Fruit fly (Drosophila melanogaster) whole organism, embryonic: ENCODE data around the gene CG32647.

Experiments
- Atf-2 ChIP-seq: fragments of 200-800 bp; sonication (Bioruptor generic); optimal IDR thresholded peaks from 2 replicates; lab custom pipeline; 2016; ENCODE audit warnings: missing biosample characterization, missing genetic modification characterization
- Awh ChIP-seq: fragments of 200-800 bp; sonication (Bioruptor generic); IDR thresholded peaks from 2 replicates; pipeline ENCODE4, ENCODE4 v1.3.6; 2022; ENCODE audit warnings: missing biosample characterization, missing genetic modification characterization
- B-H1 ChIP-seq: fragments of 200-800 bp; sonication (Bioruptor generic); IDR thresholded peaks from 3 replicates; pipeline ENCODE4 v1.3.6; 2022; ENCODE audit warnings: missing biosample characterization, missing genetic modification characterization
- B-H2 ChIP-seq: fragments of 200-800 bp; sonication (Bioruptor generic); optimal IDR thresholded peaks from 2 replicates; lab custom pipeline; 2018; ENCODE audit warnings: missing biosample characterization, mild to moderate bottlenecking, missing genetic modification characterization
- CG10209 ChIP-seq: fragments of 200-800 bp; sonication (Bioruptor generic); optimal IDR thresholded peaks from 3 replicates; lab custom pipeline; 2017; ENCODE audit warnings: missing biosample characterization, mild to moderate bottlenecking, missing genetic modification characterization, missing genetic modification reagents
- CG1024 ChIP-seq: fragments of 200-800 bp; sonication (Bioruptor generic); IDR thresholded peaks from 2 replicates; pipeline ENCODE4 v1.3.6; 2022; ENCODE audit warnings: missing biosample characterization, missing genetic modification characterization
- CG10959 ChIP-seq: fragments of 200-800 bp; sonication (Bioruptor generic); IDR thresholded peaks from 2 replicates; pipeline ENCODE4 v1.3.6; 2022; ENCODE audit warnings: missing biosample characterization, missing genetic modification characterization
- CG11093 ChIP-seq: fragments of 200-800 bp; sonication (Bioruptor generic); IDR thresholded peaks from 3 replicates; pipeline ENCODE4 v1.3.6; 2022; ENCODE audit warnings: missing biosample characterization, missing genetic modification characterization
- CG11247 ChIP-seq: fragments of 200-800 bp; sonication (Bioruptor generic); IDR thresholded peaks from 2 replicates; pipeline ENCODE4 v1.3.6; 2022; ENCODE audit warnings: missing biosample characterization, missing genetic modification characterization
- CG11456 ChIP-seq: fragments of 200-800 bp; sonication (Bioruptor generic); IDR thresholded peaks from 3 replicates; pipeline ENCODE4 v1.3.6; 2022; ENCODE audit warnings: missing biosample characterization, missing genetic modification characterization
- CG12744 ChIP-seq: fragments of 200-800 bp; sonication (Bioruptor generic); optimal IDR thresholded peaks from 2 replicates; lab custom pipeline; 2016; ENCODE audit warnings: missing biosample characterization, missing genetic modification characterization
- CG12942 ChIP-seq: fragments of 200-800 bp; sonication (Bioruptor generic); optimal IDR thresholded peaks from 3 replicates; lab custom pipeline; 2016; ENCODE audit warnings: missing biosample characterization, missing genetic modification characterization
- CG2199 ChIP-seq: fragments of 200-800 bp; sonication (Bioruptor generic); IDR thresholded peaks from 3 replicates; pipeline ENCODE4 v1.3.6; 2022; ENCODE audit warnings: missing biosample characterization, missing genetic modification characterization
- CG2875 ChIP-seq: fragments of 200-800 bp; sonication (Bioruptor generic); optimal IDR thresholded peaks from 2 replicates; lab custom pipeline; 2017; ENCODE audit warnings: missing biosample characterization, mild to moderate bottlenecking, missing genetic modification characterization, missing genetic modification reagents
- CG3281 ChIP-seq: fragments of 200-800 bp; sonication (Bioruptor generic); optimal IDR thresholded peaks from 3 replicates; lab custom pipeline; 2017; ENCODE audit warnings: missing biosample characterization, mild to moderate bottlenecking, missing genetic modification characterization
- CG3838 ChIP-seq: fragments of 200-800 bp; sonication (Bioruptor generic); optimal IDR thresholded peaks from 3 replicates; lab custom pipeline; 2016; ENCODE audit warnings: missing biosample characterization, missing genetic modification characterization
- CG4282 ChIP-seq: fragments of 200-800 bp; sonication (Bioruptor generic); optimal IDR thresholded peaks from 2 replicates; lab custom pipeline; 2016; ENCODE audit warnings: missing biosample characterization, missing genetic modification characterization
- CG4328 ChIP-seq: fragments of 200-800 bp; sonication (Bioruptor generic); optimal IDR thresholded peaks from 3 replicates; lab custom pipeline; 2017; ENCODE audit warnings: missing biosample characterization, missing genetic modification reagents, missing genetic modification characterization
- CG4360 ChIP-seq: fragments of 200-800 bp; sonication (Bioruptor generic); IDR thresholded peaks from 2 replicates; pipeline ENCODE4 v1.3.6; 2022; ENCODE audit warnings: missing biosample characterization, missing genetic modification characterization
- CG4854 ChIP-seq: fragments of 200-800 bp; sonication (Bioruptor generic); optimal IDR thresholded peaks from 2 replicates; lab custom pipeline; 2016; ENCODE audit warnings: missing biosample characterization, missing genetic modification characterization, inconsistent platforms
- CG6175 ChIP-seq: fragments of 200-800 bp; sonication (Bioruptor generic); IDR thresholded peaks from 3 replicates; pipeline ENCODE4 v1.3.6; 2022; ENCODE audit warnings: missing biosample characterization, missing genetic modification characterization
- CG6272 ChIP-seq: fragments of 200-800 bp; sonication (Bioruptor generic); IDR thresholded peaks from 2 replicates; pipeline ENCODE4 v1.3.6; 2022; ENCODE audit warnings: missing biosample characterization, missing genetic modification characterization
- CG7745 ChIP-seq: fragments of 200-800 bp; sonication (Bioruptor generic); optimal IDR thresholded peaks from 2 replicates; lab custom pipeline; 2018; ENCODE audit warnings: missing biosample characterization, mild to moderate bottlenecking, missing genetic modification characterization, moderate library complexity
- CG7963 ChIP-seq: fragments of 200-800 bp; sonication (Bioruptor generic); IDR thresholded peaks from 3 replicates; pipeline ENCODE4 v1.3.6; 2022; ENCODE audit warnings: missing biosample characterization, missing genetic modification characterization; ENCODE audit not compliant: partially characterized antibody
- CG8765 ChIP-seq: fragments of 200-800 bp; sonication (Bioruptor generic); IDR thresholded peaks from 2 replicates; pipeline ENCODE4 v1.3.6; 2022; ENCODE audit warnings: missing biosample characterization, missing genetic modification characterization
- CG9727 ChIP-seq: fragments of 200-800 bp; sonication (Bioruptor generic); optimal IDR thresholded peaks from 3 replicates; lab custom pipeline; 2017; ENCODE audit warnings: missing biosample characterization, mild to moderate bottlenecking, missing genetic modification characterization
- CrebB ChIP-seq: fragments of 200-800 bp; sonication (Bioruptor generic); optimal IDR thresholded peaks from 3 replicates; lab custom pipeline; 2018; ENCODE audit warnings: missing biosample characterization, mild to moderate bottlenecking, missing genetic modification characterization
- D19B ChIP-seq: fragments of 200-800 bp; sonication (Bioruptor generic); optimal IDR thresholded peaks from 2 replicates; lab custom pipeline; 2017; ENCODE audit warnings: missing biosample characterization, mild to moderate bottlenecking, missing genetic modification characterization
- Dip2 ChIP-seq: fragments of 200-800 bp; sonication (Bioruptor generic); IDR thresholded peaks from 2 replicates; pipeline ENCODE4 v1.3.6; 2022; ENCODE audit warnings: missing biosample characterization, missing genetic modification characterization
- Ets65A ChIP-seq: fragments of 200-800 bp; sonication (Bioruptor generic); peaks from one replicate; lab custom pipeline; 2016; ENCODE audit warnings: missing biosample characterization, missing genetic modification characterization
- Gug ChIP-seq: fragments of 200-800 bp; sonication (Bioruptor generic); IDR thresholded peaks from 4 replicates; pipeline ENCODE4 v1.3.6; 2022; ENCODE audit warnings: missing biosample characterization, missing genetic modification characterization
- HHEX ChIP-seq: fragments of 200-800 bp; sonication (Bioruptor generic); optimal IDR thresholded peaks from 3 replicates; lab custom pipeline; 2017; ENCODE audit warnings: missing biosample characterization, mild to moderate bottlenecking, missing genetic modification characterization, missing genetic modification reagents
- Optix ChIP-seq: fragments of 200-800 bp; sonication (Bioruptor generic); IDR thresholded peaks from 3 replicates; pipeline ENCODE4 v1.3.6; 2022; ENCODE audit warnings: missing biosample characterization, missing genetic modification characterization
- Six4 ChIP-seq: fragments of 200-800 bp; sonication (Bioruptor generic); optimal IDR thresholded peaks from 2 replicates; lab custom pipeline; 2016; ENCODE audit warnings: missing biosample characterization, missing genetic modification characterization
- bab2 ChIP-seq: fragments of 200-800 bp; sonication (Bioruptor generic); optimal IDR thresholded peaks from 2 replicates; lab custom pipeline; 2016; ENCODE audit warnings: missing biosample characterization, missing genetic modification characterization
- crp ChIP-seq, 2 experiments: fragments of 200-800 bp; sonication (Bioruptor generic); optimal IDR thresholded peaks; 2 replicates in 1 of 2; 3 replicates in 1 of 2; lab custom pipeline; 2017; ENCODE audit warnings: missing biosample characterization in 2 of 2, missing genetic modification characterization in 2 of 2, mild to moderate bottlenecking in 1 of 2, moderate library complexity in 1 of 2
- eyg ChIP-seq: fragments of 200-800 bp; sonication (Bioruptor generic); optimal IDR thresholded peaks from 3 replicates; lab custom pipeline; 2016; ENCODE audit warnings: missing biosample characterization, missing genetic modification characterization
- fd96Cb ChIP-seq: fragments of 200-800 bp; sonication (Bioruptor generic); optimal IDR thresholded peaks from 2 replicates; lab custom pipeline; 2018; ENCODE audit warnings: missing biosample characterization, mild to moderate bottlenecking, missing genetic modification characterization, moderate library complexity
- hb ChIP-seq: fragments of 200-800 bp; sonication (Bioruptor generic); IDR thresholded peaks from 3 replicates; pipeline ENCODE4 v1.3.6; 2022; ENCODE audit warnings: missing biosample characterization, missing genetic modification characterization; ENCODE audit not compliant: partially characterized antibody
- mirr ChIP-seq: fragments of 200-800 bp; sonication (Bioruptor generic); optimal IDR thresholded peaks from 3 replicates; lab custom pipeline; 2018; ENCODE audit warnings: missing biosample characterization, mild to moderate bottlenecking, missing genetic modification characterization
- nau ChIP-seq: fragments of 200-800 bp; sonication (Bioruptor generic); optimal IDR thresholded peaks from 3 replicates; lab custom pipeline; 2017; ENCODE audit warnings: missing biosample characterization, mild to moderate bottlenecking, missing genetic modification characterization, missing genetic modification reagents
- pfk ChIP-seq: fragments of 200-800 bp; sonication (Bioruptor generic); optimal IDR thresholded peaks from 2 replicates; lab custom pipeline; 2018; ENCODE audit warnings: missing biosample characterization, mild to moderate bottlenecking, missing genetic modification characterization, moderate library complexity
- pho ChIP-seq: fragments of 200-800 bp; sonication (Bioruptor generic); optimal IDR thresholded peaks from 2 replicates; lab custom pipeline; 2016; ENCODE audit warnings: missing biosample characterization, missing genetic modification characterization
- schlank ChIP-seq: fragments of 200-800 bp; sonication (Bioruptor generic); optimal IDR thresholded peaks from 2 replicates; lab custom pipeline; 2018; ENCODE audit warnings: missing biosample characterization, mild to moderate bottlenecking, missing genetic modification characterization
- so ChIP-seq: fragments of 200-800 bp; sonication (Bioruptor generic); IDR thresholded peaks from 3 replicates; pipeline ENCODE4 v1.3.6; 2022; ENCODE audit warnings: missing biosample characterization, missing genetic modification characterization
- tgo ChIP-seq: fragments of 200-800 bp; sonication (Bioruptor generic); IDR thresholded peaks from 3 replicates; pipeline ENCODE4 v1.3.6; 2022; ENCODE audit warnings: missing biosample characterization, missing genetic modification characterization
- toy ChIP-seq: fragments of 200-800 bp; sonication (Bioruptor generic); IDR thresholded peaks from 2 replicates; pipeline ENCODE4 v1.3.6; 2022; ENCODE audit warnings: missing biosample characterization, missing genetic modification characterization
- yki ChIP-seq: fragments of >200 bp; optimal IDR thresholded peaks from 3 replicates; lab custom pipeline; 2018
- zf30C ChIP-seq: fragments of 200-800 bp; sonication (Bioruptor generic); optimal IDR thresholded peaks from 3 replicates; lab custom pipeline; 2018; ENCODE audit warnings: missing biosample characterization, mild to moderate bottlenecking, missing genetic modification characterization

Gene CG32647

dm6 chrX:12735478-12736428 lies 49.0 kb downstream of the CG32647 start (continued):
- TF ChIP-seq bab2 (GFP tag; lab: Kevin White, UChicago) (peak; percentile 90), CG2875 (GFP tag; lab: Kevin White, UChicago) (peak; percentile 90), CG4854 (GFP tag; lab: Kevin White, UChicago) (peak; percentile 91), Dip2 (GFP tag; lab: Robert Waterston, UW) (no peak; the same call in 1 of the 2 replicates), CG7963 (GFP tag; lab: Robert Waterston, UW) (no peak), CG7745 (tag; lab: Kevin White, UChicago) (no peak), Six4 (peak; percentile 89), Gug (GFP tag; lab: Robert Waterston, UW) (peak; percentile 85), D19B (peak; percentile 90), CG6272 (GFP tag; lab: Robert Waterston, UW) (peak; percentile 80), CG11247 (peak; percentile 67), schlank (tag; lab: Kevin White, UChicago) (peak; percentile 87), CG3281 (peak; percentile 96), Ets65A (GFP tag; lab: Kevin White, UChicago) (peak; percentile 99), CG3838 (GFP tag; lab: Kevin White, UChicago) (peak; percentile 77), B-H1 (GFP tag; lab: Robert Waterston, UW) (peak; percentile 73), so (GFP tag; lab: Robert Waterston, UW) (peak; percentile 83), B-H2 (GFP tag; lab: Kevin White, UChicago) (peak; percentile 74), CG12942 (GFP tag; lab: Kevin White, UChicago) (peak; percentile 87), CG10959 (GFP tag; lab: Robert Waterston, UW) (peak; percentile 62; the same call in 1 of the 2 replicates), tgo (peak; percentile 80), hb (GFP tag; lab: Robert Waterston, UW) (no peak), CG4360 (GFP tag; lab: Robert Waterston, UW) (peak; percentile 92), crp (GFP tag; optimal IDR thresholded peaks at IDR 0.05; lab: Kevin White, UChicago) (peak in 1 of 2 experiments; percentile 66), CG1024 (0 out of 2 replicates have a peak, but pooled peaks have one; percentile 48), pfk (GFP tag; lab: Kevin White, UChicago) (peak; percentile 38), pho (GFP tag; lab: Kevin White, UChicago) (peak; percentile 93), CG8765 (peak; percentile 46), fd96Cb (tag; lab: Kevin White, UChicago) (peak; percentile 96), nau (GFP tag; lab: Kevin White, UChicago) (peak; percentile 94), CG11456 (GFP tag; lab: Robert Waterston, UW) (peak; percentile 81), CrebB (tag; lab: Kevin White, UChicago) (peak; percentile 71), CG12744 (GFP tag; lab: Kevin White, UChicago) (peak; percentile 82), CG10209 (GFP tag; lab: Kevin White, UChicago) (peak; percentile 90), Awh (GFP tag; lab: Robert Waterston, UW) (peak; percentile 58; the same call in 1 of the 2 replicates), CG4328 (GFP tag; lab: Kevin White, UChicago) (peak; percentile 93), yki (lab: Kevin White, UChicago) (peak; percentile 71), Optix (GFP tag; lab: Robert Waterston, UW) (peak; percentile 73; the same call in 1 of the 3 replicates), CG2199 (peak; percentile 77; the same call in 1 of the 3 replicates), Atf-2 (GFP tag; lab: Kevin White, UChicago) (peak; percentile 92), eyg (GFP tag; lab: Kevin White, UChicago) (peak; percentile 82), zf30C (GFP tag; lab: Kevin White, UChicago) (no peak), HHEX (GFP tag; lab: Kevin White, UChicago) (peak; percentile 94), CG9727 (GFP tag; lab: Kevin White, UChicago) (peak; percentile 99), CG11093 (GFP tag; lab: Robert Waterston, UW) (peak; percentile 88), mirr (GFP tag; lab: Kevin White, UChicago) (peak; percentile 60), CG4282 (GFP tag; lab: Kevin White, UChicago) (peak; percentile 55), CG6175 (0 out of 3 replicates have a peak, but pooled peaks have one; percentile 48), toy (GFP tag; lab: Robert Waterston, UW) (no peak)
